Fruit fly (Drosophila melanogaster) whole organism, embryonic: ENCODE data around the gene CG15333.

Experiments
- Antp ChIP-seq: fragments of 200-800 bp; sonication (Bioruptor generic); optimal IDR thresholded peaks from 3 replicates; lab custom pipeline; 2016; ENCODE audit warnings: missing biosample characterization, missing genetic modification characterization
- Atf6 ChIP-seq: fragments of 200-800 bp; sonication (Bioruptor generic); IDR thresholded peaks from 2 replicates; pipeline ENCODE4 v1.3.6; 2022; ENCODE audit warnings: missing biosample characterization, missing genetic modification characterization
- Bgb ChIP-seq: fragments of 200-800 bp; sonication (Bioruptor generic); IDR thresholded peaks from 2 replicates; pipeline ENCODE4 v1.3.6; 2022; ENCODE audit warnings: missing biosample characterization, missing genetic modification characterization; ENCODE audit not compliant: partially characterized antibody
- CG1024 ChIP-seq: fragments of 200-800 bp; sonication (Bioruptor generic); IDR thresholded peaks from 2 replicates; pipeline ENCODE4 v1.3.6; 2022; ENCODE audit warnings: missing biosample characterization, missing genetic modification characterization
- CG10321 ChIP-seq: fragments of 200-800 bp; sonication (Bioruptor generic); IDR thresholded peaks from 2 replicates; pipeline ENCODE4 v1.3.6; 2022; ENCODE audit warnings: missing biosample characterization, missing genetic modification characterization
- CG12155 ChIP-seq: fragments of 200-800 bp; sonication (Bioruptor generic); optimal IDR thresholded peaks from 3 replicates; lab custom pipeline; 2016; ENCODE audit warnings: missing biosample characterization, missing genetic modification characterization
- CG14710 ChIP-seq: fragments of 200-800 bp; sonication (Bioruptor generic); optimal IDR thresholded peaks from 3 replicates; lab custom pipeline; 2019; ENCODE audit warnings: missing biosample characterization, mild to moderate bottlenecking, missing genetic modification characterization, moderate library complexity
- CG17186 ChIP-seq: fragments of 200-800 bp; sonication (Bioruptor generic); optimal IDR thresholded peaks from 3 replicates; lab custom pipeline; 2017; ENCODE audit warnings: missing biosample characterization, missing genetic modification reagents, missing genetic modification characterization
- CG17802 ChIP-seq: fragments of 200-800 bp; sonication (Bioruptor generic); optimal IDR thresholded peaks from 2 replicates; lab custom pipeline; 2018; ENCODE audit warnings: missing biosample characterization, mild to moderate bottlenecking, missing genetic modification characterization, moderate library complexity
- CG1832 ChIP-seq: fragments of 200-800 bp; sonication (Bioruptor generic); optimal IDR thresholded peaks from 2 replicates; lab custom pipeline; 2017; ENCODE audit warnings: missing biosample characterization, mild to moderate bottlenecking, missing genetic modification characterization, inconsistent platforms
- CG2116 ChIP-seq: fragments of 200-800 bp; sonication (Bioruptor generic); optimal IDR thresholded peaks from 3 replicates; lab custom pipeline; 2018; ENCODE audit warnings: missing biosample characterization, mild to moderate bottlenecking, missing genetic modification characterization
- CG30020 ChIP-seq: fragments of 200-800 bp; optimal IDR thresholded peaks from 2 replicates; lab custom pipeline; 2019; ENCODE audit warnings: missing biosample characterization, mild to moderate bottlenecking, missing genetic modification characterization, moderate library complexity
- CG3847 ChIP-seq: fragments of 200-800 bp; sonication (Bioruptor generic); IDR thresholded peaks from 2 replicates; pipeline ENCODE4 v1.3.6; 2022; ENCODE audit warnings: missing biosample characterization, missing genetic modification characterization
- CG42726 ChIP-seq: fragments of 200-800 bp; sonication (Bioruptor generic); IDR thresholded peaks from 2 replicates; pipeline ENCODE4 v1.3.6; 2022; ENCODE audit warnings: missing biosample characterization, missing genetic modification characterization; ENCODE audit not compliant: partially characterized antibody
- CG8765 ChIP-seq: fragments of 200-800 bp; sonication (Bioruptor generic); IDR thresholded peaks from 2 replicates; pipeline ENCODE4 v1.3.6; 2022; ENCODE audit warnings: missing biosample characterization, missing genetic modification characterization
- CG8944 ChIP-seq: fragments of 200-800 bp; sonication (Bioruptor generic); optimal IDR thresholded peaks from 3 replicates; lab custom pipeline; 2016; ENCODE audit warnings: missing biosample characterization, missing genetic modification characterization
- CG9609 ChIP-seq: fragments of 200-800 bp; sonication (Bioruptor generic); optimal IDR thresholded peaks from 3 replicates; lab custom pipeline; 2016; ENCODE audit warnings: missing biosample characterization, missing genetic modification characterization
- CG9932 ChIP-seq: fragments of 200-800 bp; sonication (Bioruptor generic); IDR thresholded peaks from 2 replicates; pipeline ENCODE4 v1.3.6; 2022; ENCODE audit warnings: missing biosample characterization, missing genetic modification characterization
- Dip3 ChIP-seq: fragments of 200-800 bp; sonication (Bioruptor generic); optimal IDR thresholded peaks from 3 replicates; lab custom pipeline; 2016; ENCODE audit warnings: missing biosample characterization, missing genetic modification characterization
- Doc2 ChIP-seq: fragments of 200-800 bp; sonication (Bioruptor generic); IDR thresholded peaks from 2 replicates; pipeline ENCODE4 v1.3.6; 2022; ENCODE audit warnings: missing biosample characterization, missing genetic modification characterization
- ERR ChIP-seq: fragments of 200-800 bp; sonication (Bioruptor generic); optimal IDR thresholded peaks from 2 replicates; lab custom pipeline; 2016; ENCODE audit warnings: missing biosample characterization, missing genetic modification characterization
- Gug ChIP-seq: fragments of 200-800 bp; sonication (Bioruptor generic); IDR thresholded peaks from 4 replicates; pipeline ENCODE4 v1.3.6; 2022; ENCODE audit warnings: missing biosample characterization, missing genetic modification characterization
- H15 ChIP-seq: fragments of 200-800 bp; sonication (Bioruptor generic); IDR thresholded peaks from 3 replicates; pipeline ENCODE4 v1.3.6; 2022; ENCODE audit warnings: missing biosample characterization, missing genetic modification characterization
- H2.0 ChIP-seq: fragments of 200-800 bp; sonication (Bioruptor generic); IDR thresholded peaks from 2 replicates; pipeline ENCODE4 v1.3.6; 2022; ENCODE audit warnings: missing biosample characterization, missing genetic modification characterization
- NC2α ChIP-seq: fragments of 200-800 bp; sonication (Bioruptor generic); optimal IDR thresholded peaks from 2 replicates; lab custom pipeline; 2016; ENCODE audit warnings: missing biosample characterization, missing genetic modification characterization
- Nf-YB ChIP-seq: fragments of 200-800 bp; sonication (Bioruptor generic); optimal IDR thresholded peaks from 3 replicates; lab custom pipeline; 2019; ENCODE audit warnings: missing biosample characterization, mild to moderate bottlenecking, missing genetic modification characterization, moderate library complexity
- Rfx ChIP-seq: fragments of 200-800 bp; sonication (Bioruptor generic); IDR thresholded peaks from 2 replicates; pipeline ENCODE4 v1.3.6; 2022; ENCODE audit warnings: missing biosample characterization, missing genetic modification characterization
- Sin3A ChIP-seq: fragments of >200 bp; optimal IDR thresholded peaks from 2 replicates; lab custom pipeline; 2018
- Spps ChIP-seq: fragments of 200-800 bp; sonication (Bioruptor generic); optimal IDR thresholded peaks from 2 replicates; lab custom pipeline; 2018; ENCODE audit warnings: missing biosample characterization, mild to moderate bottlenecking, missing genetic modification characterization
- Sry-δ ChIP-seq: fragments of 200-800 bp; sonication (Bioruptor generic); optimal IDR thresholded peaks from 2 replicates; lab custom pipeline; 2016; ENCODE audit warnings: missing biosample characterization, missing genetic modification characterization
- Stat92E ChIP-seq, 3 experiments: fragments of >200 bp in 2 of 3; fragments of 200-800 bp in 1 of 3; sonication (Bioruptor generic) in 1 of 3; optimal IDR thresholded peaks; 2 replicates each; lab custom pipeline; 2017 to 2019; ENCODE audit warnings: missing biosample characterization in 3 of 3, missing genetic modification characterization in 3 of 3, mild to moderate bottlenecking in 1 of 3, moderate library complexity in 1 of 3
- Vsx1 ChIP-seq: fragments of 200-800 bp; sonication (Bioruptor generic); optimal IDR thresholded peaks from 2 replicates; lab custom pipeline; 2017; ENCODE audit warnings: missing biosample characterization, mild to moderate bottlenecking, missing genetic modification characterization, missing genetic modification reagents
- abd-A ChIP-seq: fragments of 200-800 bp; sonication (Bioruptor generic); optimal IDR thresholded peaks from 3 replicates; lab custom pipeline; 2019; ENCODE audit warnings: missing biosample characterization, mild to moderate bottlenecking, missing genetic modification characterization, moderate library complexity
- corto ChIP-seq: fragments of 200-800 bp; sonication (Bioruptor generic); optimal IDR thresholded peaks from 2 replicates; lab custom pipeline; 2016; ENCODE audit warnings: missing biosample characterization, mild to moderate bottlenecking, missing genetic modification characterization, moderate library complexity
- dati ChIP-seq: fragments of 200-800 bp; sonication (Bioruptor generic); IDR thresholded peaks from 2 replicates; pipeline ENCODE4 v1.3.6; 2022; ENCODE audit warnings: missing biosample characterization, missing genetic modification characterization
- fu2 ChIP-seq: fragments of 200-800 bp; sonication (Bioruptor generic); optimal IDR thresholded peaks from 2 replicates; lab custom pipeline; 2016; ENCODE audit warnings: missing biosample characterization, missing genetic modification characterization
- grn ChIP-seq: fragments of 200-800 bp; sonication (Bioruptor generic); optimal IDR thresholded peaks from 3 replicates; lab custom pipeline; 2017; ENCODE audit warnings: missing biosample characterization, missing genetic modification characterization
- gro ChIP-seq: fragments of 200-800 bp; sonication (Bioruptor generic); optimal IDR thresholded peaks from 2 replicates; lab custom pipeline; 2016; ENCODE audit warnings: missing biosample characterization, missing genetic modification characterization
- gsb-n ChIP-seq: fragments of 200-800 bp; sonication (Bioruptor generic); optimal IDR thresholded peaks from 3 replicates; lab custom pipeline; 2018; ENCODE audit warnings: missing biosample characterization, mild to moderate bottlenecking, missing genetic modification characterization
- h ChIP-seq: fragments of >200 bp; optimal IDR thresholded peaks from 2 replicates; lab custom pipeline; 2017
- hth ChIP-seq: fragments of >200 bp; optimal IDR thresholded peaks from 2 replicates; lab custom pipeline; 2017; ENCODE audit warnings: inconsistent platforms
- kay ChIP-seq: fragments of 200-800 bp; sonication (Bioruptor generic); optimal IDR thresholded peaks from 2 replicates; lab custom pipeline; 2016; ENCODE audit warnings: missing biosample characterization, missing genetic modification characterization
- lola ChIP-seq, 3 experiments: fragments of >200 bp in 2 of 3; fragments of 200-800 bp in 1 of 3; sonication (Bioruptor generic) in 1 of 3; optimal IDR thresholded peaks; 2 replicates each; lab custom pipeline; 2017 to 2019; ENCODE audit warnings: missing biosample characterization in 3 of 3, missing genetic modification characterization in 3 of 3, mild to moderate bottlenecking in 1 of 3, moderate library complexity in 1 of 3
- maf-S ChIP-seq: fragments of 200-800 bp; sonication (Bioruptor generic); optimal IDR thresholded peaks from 2 replicates; lab custom pipeline; 2016; ENCODE audit warnings: missing biosample characterization, missing genetic modification characterization
- run ChIP-seq: fragments of 200-800 bp; sonication (Bioruptor generic); optimal IDR thresholded peaks from 3 replicates; lab custom pipeline; 2018; ENCODE audit warnings: missing biosample characterization, mild to moderate bottlenecking, missing genetic modification characterization
- seq ChIP-seq: fragments of 200-800 bp; sonication (Bioruptor generic); IDR thresholded peaks from 2 replicates; pipeline ENCODE4 v1.3.6; 2022; ENCODE audit warnings: missing biosample characterization, missing genetic modification characterization
- so ChIP-seq: fragments of 200-800 bp; sonication (Bioruptor generic); IDR thresholded peaks from 3 replicates; pipeline ENCODE4 v1.3.6; 2022; ENCODE audit warnings: missing biosample characterization, missing genetic modification characterization
- stwl ChIP-seq: fragments of 200-800 bp; sonication (Bioruptor generic); optimal IDR thresholded peaks from 3 replicates; lab custom pipeline; 2018; ENCODE audit warnings: missing biosample characterization, mild to moderate bottlenecking, missing genetic modification characterization, moderate library complexity
- wor ChIP-seq: fragments of 200-800 bp; sonication (Bioruptor generic); IDR thresholded peaks from 2 replicates; pipeline ENCODE4 v1.3.6; 2022; ENCODE audit warnings: missing biosample characterization, missing genetic modification characterization
- zen2 ChIP-seq: fragments of 200-800 bp; sonication (Bioruptor generic); IDR thresholded peaks from 3 replicates; pipeline ENCODE4 v1.3.6; 2022; ENCODE audit warnings: missing biosample characterization, missing genetic modification characterization; ENCODE audit not compliant: partially characterized antibody
- zfh2 ChIP-seq: fragments of 200-800 bp; sonication (Bioruptor generic); optimal IDR thresholded peaks from 2 replicates; lab custom pipeline; 2016; ENCODE audit warnings: missing biosample characterization, missing genetic modification characterization

Gene CG15333

dm6 chrX:7972363-7972942 lies 48.7 kb downstream of the CG15333 start (continued):
- TF ChIP-seq gro (GFP tag; lab: Kevin White, UChicago) (peak; percentile 47), lola (GFP tag; optimal IDR thresholded peaks at IDR 0.05; lab: Kevin White, UChicago) (peak in 1 of 3 experiments; percentile 85), Sry-δ (GFP tag; lab: Kevin White, UChicago) (peak; percentile 18), dati (GFP tag; lab: Robert Waterston, UW) (peak; percentile 69; the same call in 1 of the 2 replicates), CG17802 (tag; lab: Kevin White, UChicago) (peak; percentile 71), CG9609 (GFP tag; lab: Kevin White, UChicago) (peak; percentile 40), CG1832 (GFP tag; lab: Kevin White, UChicago) (no peak), h (lab: Kevin White, UChicago) (no peak), run (tag; lab: Kevin White, UChicago) (peak; percentile 77), Stat92E (GFP tag; optimal IDR thresholded peaks at IDR 0.05; lab: Kevin White, UChicago) (peak in 1 of 3 experiments; percentile 66), Nf-YB (GFP tag; lab: Kevin White, UChicago) (peak; percentile 70), corto (peak; percentile 51), zfh2 (no peak), CG42726 (GFP tag; lab: Robert Waterston, UW) (no peak), Sin3A (lab: Kevin White, UChicago) (no peak), ERR (peak; percentile 20), wor (GFP tag; lab: Robert Waterston, UW) (peak; percentile 81), Doc2 (GFP tag; lab: Robert Waterston, UW) (0 out of 2 replicates have a peak, but pooled peaks have one; percentile 43), CG2116 (peak; percentile 49), so (GFP tag; lab: Robert Waterston, UW) (peak; percentile 92), zen2 (no peak), grn (GFP tag; lab: Kevin White, UChicago) (peak; percentile 1), CG14710 (tag; lab: Kevin White, UChicago) (peak; percentile 85), fu2 (peak; percentile 17), CG12155 (GFP tag; lab: Kevin White, UChicago) (peak; percentile 65), Vsx1 (peak; percentile 68), Spps (tag; lab: Kevin White, UChicago) (peak; percentile 73), gsb-n (peak; percentile 90), CG8765 (GFP tag; lab: Robert Waterston, UW) (peak; percentile 80), CG9932 (GFP tag; lab: Robert Waterston, UW) (peak; percentile 67), seq (GFP tag; lab: Robert Waterston, UW) (peak; percentile 87), NC2α (GFP tag; lab: Kevin White, UChicago) (peak; percentile 30), stwl (tag; lab: Kevin White, UChicago) (peak; percentile 21), CG3847 (peak; percentile 72), abd-A (peak; percentile 58), CG1024 (GFP tag; lab: Robert Waterston, UW) (peak; percentile 78), Dip3 (GFP tag; lab: Kevin White, UChicago) (peak; percentile 44), H2.0 (GFP tag; lab: Robert Waterston, UW) (peak; percentile 90), maf-S (GFP tag; lab: Kevin White, UChicago) (peak; percentile 33), Atf6 (GFP tag; lab: Robert Waterston, UW) (peak; percentile 79), CG17186 (GFP tag; lab: Kevin White, UChicago) (peak; percentile 71), CG30020 (tag; lab: Kevin White, UChicago) (peak; percentile 9), kay (peak; percentile 66), CG8944 (peak; percentile 39), Bgb (no peak), H15 (GFP tag; lab: Robert Waterston, UW) (peak; percentile 89), Antp (peak; percentile 49), Gug (GFP tag; lab: Robert Waterston, UW) (peak; percentile 85), CG10321 (GFP tag; lab: Robert Waterston, UW) (peak; percentile 49; the same call in 1 of the 2 replicates), hth (lab: Kevin White, UChicago) (no peak), Rfx (GFP tag; lab: Robert Waterston, UW) (peak; percentile 84)
